Worm (Caenorhabditis elegans): ENCODE data around the gene lpd-9.

DNA sequence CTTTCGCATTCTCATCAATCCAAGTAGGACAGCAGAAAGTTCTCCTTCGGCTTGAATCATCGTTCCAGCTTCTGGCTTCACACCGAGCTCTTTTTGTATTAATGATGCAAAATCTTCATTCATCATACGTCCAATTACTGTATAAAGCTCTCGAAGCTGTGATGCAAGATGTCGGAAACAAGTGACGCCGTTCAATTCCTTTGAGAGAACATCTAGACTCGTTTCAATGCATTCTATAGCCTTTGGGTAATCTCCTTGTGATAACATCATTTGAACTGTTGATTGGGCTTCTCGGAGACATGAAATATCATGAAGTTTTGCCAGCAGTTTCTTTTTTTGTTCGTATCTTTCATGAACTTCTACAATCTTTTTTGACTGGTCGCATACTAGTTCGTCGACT lies 10.6 kb upstream of the lpd-9 start:
- TF ChIP-seq ZK546.5 (tag; optimal IDR thresholded peaks at IDR 0.05): no peak
- no peak for TF ChIP-seq mdt-29 (GFP tag; IDR thresholded peaks at IDR 0.05)
- no peak for TF ChIP-seq zip-11 (GFP tag; IDR thresholded peaks at IDR 0.05)
- TF ChIP-seq zfp-2 (tag; optimal IDR thresholded peaks at IDR 0.05): no peak
- TF ChIP-seq unc-62 (GFP tag; optimal IDR thresholded peaks at IDR 0.05 in 1 of 2): peak in 1 of 2 experiments; percentile 92
- TF ChIP-seq unc-62 (tag; optimal IDR thresholded peaks at IDR 0.05): no peak
- no peak for TF ChIP-seq daf-16 (GFP tag; optimal IDR thresholded peaks at IDR 0.05)
- no peak for TF ChIP-seq daf-16 (tag; optimal IDR thresholded peaks at IDR 0.05)
- TF ChIP-seq snpc-1.2 (GFP tag; IDR thresholded peaks at IDR 0.05): no peak
- TF ChIP-seq nhr-237 (tag; optimal IDR thresholded peaks at IDR 0.05): no peak
- no peak for TF ChIP-seq saeg-2 (GFP tag; IDR thresholded peaks at IDR 0.05)
- no peak for TF ChIP-seq zip-2 (tag; optimal IDR thresholded peaks at IDR 0.05)
- no peak for TF ChIP-seq dpl-1 (GFP tag; optimal IDR thresholded peaks at IDR 0.05)
- TF ChIP-seq pqm-1 (tag; optimal IDR thresholded peaks at IDR 0.05): no peak
- no peak for TF ChIP-seq ceh-32 (tag; optimal IDR thresholded peaks at IDR 0.05; ENCODE audit: poor library complexity)

All from whole organism, L4 larva.